Worm (Caenorhabditis elegans): Measurements from ENCODE around the gene rpn-13.

Gene rpn-13

ce11 chrIII:6297599-6297998 lies 44.1 kb downstream of the rpn-13 start:
- TF ChIP-seq ceh-100 (GFP tag; IDR thresholded peaks at IDR 0.05) = no peak
- TF ChIP-seq F10E7.11 (tag; optimal IDR thresholded peaks at IDR 0.05) = no peak
- TF ChIP-seq C06A6.2 (GFP tag; conservative IDR thresholded peaks at IDR 0.05) = no peak
- no peak for TF ChIP-seq ets-4 (GFP tag; optimal IDR thresholded peaks at IDR 0.05)
- TF ChIP-seq aptf-2 (GFP tag; conservative IDR thresholded peaks at IDR 0.05) = no peak
- no peak for TF ChIP-seq snpc-1.3 (tag; optimal IDR thresholded peaks at IDR 0.05; ENCODE audit: insufficient read depth)
- TF ChIP-seq F37B4.10 (GFP tag; IDR thresholded peaks at IDR 0.05) = no peak
- no peak for TF ChIP-seq rpc-1 (optimal IDR thresholded peaks at IDR 0.05)
- no peak for TF ChIP-seq rpc-1 (tag; optimal IDR thresholded peaks at IDR 0.05)
- TF ChIP-seq T07F8.4 (tag; optimal IDR thresholded peaks at IDR 0.05) = no peak
- no peak for TF ChIP-seq Y56A3A.18 (GFP tag; IDR thresholded peaks at IDR 0.05)

ce11 chrIII:6295972-6296700 lies 45.6 kb downstream of the rpn-13 start, which contains the start of gene F47D12.7:
TSS of gene F47D12.7 (minus strand) at chrIII:6296022.
- no peak for TF ChIP-seq tlf-1 (GFP tag; optimal IDR thresholded peaks at IDR 0.05)
- no peak for TF ChIP-seq F33H1.4 (GFP tag; IDR thresholded peaks at IDR 0.05)
- no peak for TF ChIP-seq ccch-3 (GFP tag; optimal IDR thresholded peaks at IDR 0.05)
- no peak for TF ChIP-seq ceh-100 (GFP tag; IDR thresholded peaks at IDR 0.05)
- no peak for TF ChIP-seq C06A6.2 (GFP tag; conservative IDR thresholded peaks at IDR 0.05)
- TF ChIP-seq hmg-20 (GFP tag; IDR thresholded peaks at IDR 0.05) = no peak
- TF ChIP-seq nhr-27 (tag; optimal IDR thresholded peaks at IDR 0.05) = no peak
- no peak for TF ChIP-seq unc-62 (GFP tag; optimal IDR thresholded peaks at IDR 0.05)

- TF ChIP-seq nhr-80 (tag; optimal IDR thresholded peaks at IDR 0.05) = peak; percentile 26
- no peak for TF ChIP-seq lin-35 (GFP tag; optimal IDR thresholded peaks at IDR 0.05)
These were observed 51.1 kb downstream of the rpn-13 start for ce11 chrIII:6290469-6291182.

Data from whole organism, young adult.